Worm (Caenorhabditis elegans): ENCODE data around the gene C49F5.5.

DNA sequence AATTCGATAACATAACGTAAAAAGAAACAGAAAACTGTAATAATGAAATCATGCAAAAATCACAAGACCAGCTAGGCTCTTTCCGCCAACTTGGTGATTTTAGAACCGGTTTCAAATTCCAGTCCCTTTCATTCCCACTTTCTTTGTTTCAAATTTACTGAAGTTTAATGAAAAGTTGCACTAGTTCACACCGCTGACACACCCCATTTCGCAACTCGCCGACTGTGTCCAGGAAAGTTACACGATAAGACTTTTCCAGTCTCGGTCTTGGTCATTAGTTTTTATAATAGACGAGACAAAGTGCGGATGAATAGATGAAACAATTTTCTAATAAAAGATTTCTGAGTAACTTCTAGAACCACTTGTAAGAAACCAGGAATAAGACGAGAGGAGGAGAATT lies 18.0 kb downstream of the C49F5.5 start:
- TF ChIP-seq unc-39 (tag; optimal IDR thresholded peaks at IDR 0.05) (no peak), nhr-25 (tag; optimal IDR thresholded peaks at IDR 0.05) (no peak), blmp-1 (tag; optimal IDR thresholded peaks at IDR 0.05; ENCODE audit: insufficient read depth) (no peak), lin-39 (tag; optimal IDR thresholded peaks at IDR 0.05) (no peak), lin-11 (tag; optimal IDR thresholded peaks at IDR 0.05) (no peak), zag-1 (tag; optimal IDR thresholded peaks at IDR 0.05) (no peak), nhr-77 (tag; optimal IDR thresholded peaks at IDR 0.05) (no peak), gmeb-1 (tag; optimal IDR thresholded peaks at IDR 0.05) (no peak), ceh-82 (tag; optimal IDR thresholded peaks at IDR 0.05) (no peak), Y55F3AM.14 (GFP tag; optimal IDR thresholded peaks at IDR 0.05) (no peak), nhr-6 (tag; optimal IDR thresholded peaks at IDR 0.05) (no peak), nhr-11 (tag; optimal IDR thresholded peaks at IDR 0.05) (no peak), ztf-4 (tag; optimal IDR thresholded peaks at IDR 0.05) (no peak), mdl-1 (tag; optimal IDR thresholded peaks at IDR 0.05) (no peak)

Measured in whole organism, L2 larva.